Fruit fly (Drosophila melanogaster): ENCODE measurements around the gene CG11360.

CG11360 gene

DNA sequence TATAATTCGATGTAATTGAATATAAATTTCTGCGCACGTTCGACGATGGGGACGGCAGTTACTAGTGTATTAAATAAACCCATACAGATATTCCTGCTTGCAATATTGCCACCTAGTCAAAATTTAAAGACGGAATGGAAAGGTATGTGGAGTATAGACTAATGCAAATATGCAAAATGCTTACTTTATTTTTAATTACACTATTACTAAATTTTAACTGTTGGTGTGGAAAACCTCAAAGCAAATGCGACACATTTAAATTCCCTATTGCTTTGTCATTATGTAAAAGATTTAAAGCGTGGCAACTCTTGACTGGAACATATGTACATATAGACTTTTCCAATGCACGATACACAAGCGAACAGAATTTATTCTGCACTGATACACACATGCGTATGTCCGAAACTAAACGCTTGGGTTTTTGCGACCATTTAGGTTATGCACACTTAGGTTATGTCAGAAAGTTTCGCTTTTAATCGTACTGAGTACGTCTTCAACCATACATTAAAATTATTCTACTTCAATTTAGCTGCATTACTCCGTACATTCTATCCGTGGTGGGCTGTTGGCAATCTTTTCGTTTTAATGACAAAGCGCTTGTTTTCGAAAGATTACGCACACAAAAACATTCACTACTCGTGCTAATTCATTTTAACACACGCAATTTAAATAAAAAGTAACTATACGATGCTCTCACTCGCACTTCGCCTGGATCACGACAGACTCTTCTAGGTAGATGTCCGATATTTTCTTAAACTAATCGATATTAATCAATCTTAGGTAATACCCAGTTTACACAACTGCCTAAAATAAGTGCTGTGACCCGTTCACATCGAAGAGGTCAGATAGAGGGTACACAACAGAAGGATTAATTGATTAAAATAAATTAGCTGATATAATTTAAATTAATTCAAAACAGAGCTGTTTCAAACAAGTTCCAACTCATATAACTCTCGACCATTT lies 10.8 kb upstream of the CG11360 start, which contains the start of gene gw (continued):
- TF ChIP-seq CG18011 (GFP tag; optimal IDR thresholded peaks at IDR 0.05), result peak; percentile 73
- no peak for TF ChIP-seq yki (optimal IDR thresholded peaks at IDR 0.05)
- TF ChIP-seq Kr (GFP tag; optimal IDR thresholded peaks at IDR 0.05), result no peak
- TF ChIP-seq B-H1 (GFP tag; IDR thresholded peaks at IDR 0.05), result peak; percentile 42; the same call in 1 of the 3 replicates
- no peak for TF ChIP-seq gsb (GFP tag; IDR thresholded peaks at IDR 0.05)
- peak; percentile 84 for TF ChIP-seq CG4424 (GFP tag; optimal IDR thresholded peaks at IDR 0.05)
- no peak for TF ChIP-seq CG11247 (GFP tag; IDR thresholded peaks at IDR 0.05)
- TF ChIP-seq pum (GFP tag; optimal IDR thresholded peaks at IDR 0.05), result peak; percentile 58
- TF ChIP-seq CG10321 (GFP tag; IDR thresholded peaks at IDR 0.05), result peak; percentile 93
- peak; percentile 63 for TF ChIP-seq CG2116 (GFP tag; optimal IDR thresholded peaks at IDR 0.05)
- no peak for TF ChIP-seq Deaf1 (tag; optimal IDR thresholded peaks at IDR 0.05)
- TF ChIP-seq CG6854 (GFP tag; optimal IDR thresholded peaks at IDR 0.05), result peak; percentile 66
- TF ChIP-seq emc (GFP tag; optimal IDR thresholded peaks at IDR 0.05), result peak; percentile 62
- no peak for TF ChIP-seq sd (tag; optimal IDR thresholded peaks at IDR 0.05)
- TF ChIP-seq rib (GFP tag; IDR thresholded peaks at IDR 0.05), result peak; percentile 68
- peak; percentile 87 for TF ChIP-seq row (GFP tag; IDR thresholded peaks at IDR 0.05)
- TF ChIP-seq stwl (tag; optimal IDR thresholded peaks at IDR 0.05), result peak; percentile 18
- TF ChIP-seq croc (GFP tag; conservative IDR thresholded peaks at IDR 0.05), result peak; percentile 41; the same call in 1 of the 3 replicates
- TF ChIP-seq pzg (GFP tag; optimal IDR thresholded peaks at IDR 0.05), result peak; percentile 86
- peak in 1 of 2 experiments; percentile 54 for TF ChIP-seq crp (GFP tag; optimal IDR thresholded peaks at IDR 0.05)
- peak; percentile 75 for TF ChIP-seq lbe (GFP tag; optimal IDR thresholded peaks at IDR 0.05)
- peak; percentile 75 for TF ChIP-seq mam (GFP tag; optimal IDR thresholded peaks at IDR 0.05)
- peak; percentile 92 for TF ChIP-seq MESR4 (GFP tag; optimal IDR thresholded peaks at IDR 0.05)
- TF ChIP-seq CG34224 (GFP tag; IDR thresholded peaks at IDR 0.05; ENCODE audit: partially characterized antibody), result peak; percentile 20; the same call in 1 of the 3 replicates
- TF ChIP-seq chinmo (GFP tag; IDR thresholded peaks at IDR 0.05; ENCODE audit: partially characterized antibody), result no peak
- TF ChIP-seq luna (GFP tag; optimal IDR thresholded peaks at IDR 0.05), result peak; percentile 15
- TF ChIP-seq CG17328 (GFP tag; IDR thresholded peaks at IDR 0.05), result peak; percentile 72
- peak; percentile 75 for TF ChIP-seq CHES-1-like (GFP tag; optimal IDR thresholded peaks at IDR 0.05)
- TF ChIP-seq ab (GFP tag; optimal IDR thresholded peaks at IDR 0.05), result peak; percentile 11
- no peak for TF ChIP-seq z (GFP tag; IDR thresholded peaks at IDR 0.05)
- peak; percentile 80 for TF ChIP-seq Xrp1 (GFP tag; IDR thresholded peaks at IDR 0.05)
- peak; percentile 34 for TF ChIP-seq CG17186 (GFP tag; optimal IDR thresholded peaks at IDR 0.05)
- TF ChIP-seq tna (GFP tag; IDR thresholded peaks at IDR 0.05; ENCODE audit: partially characterized antibody), result no peak
- no peak; the same call in 2 of the 3 replicates for TF ChIP-seq dysf (GFP tag; IDR thresholded peaks at IDR 0.05)
- TF ChIP-seq CG30020 (tag; optimal IDR thresholded peaks at IDR 0.05), result peak; percentile 99
- peak; percentile 85 for TF ChIP-seq CG17359 (tag; optimal IDR thresholded peaks at IDR 0.05)
- TF ChIP-seq sens-2 (GFP tag; IDR thresholded peaks at IDR 0.05), result no peak
- no peak for TF ChIP-seq E2f1 (GFP tag; IDR thresholded peaks at IDR 0.05)
- no peak for TF ChIP-seq cas (GFP tag; IDR thresholded peaks at IDR 0.05)
- peak; percentile 75 for TF ChIP-seq eyg (GFP tag; optimal IDR thresholded peaks at IDR 0.05)
- TF ChIP-seq CG3163 (GFP tag; optimal IDR thresholded peaks at IDR 0.05), result peak; percentile 33
- no peak for TF ChIP-seq gsb-n (tag; optimal IDR thresholded peaks at IDR 0.05)
- no peak; the same call in 1 of the 2 replicates for TF ChIP-seq Nf-YA (GFP tag; IDR thresholded peaks at IDR 0.05)
- peak; percentile 54; the same call in 2 of the 3 replicates for TF ChIP-seq CG14860 (GFP tag; IDR thresholded peaks at IDR 0.05; ENCODE audit: partially characterized antibody)
- peak; percentile 83 for TF ChIP-seq CG1602 (GFP tag; optimal IDR thresholded peaks at IDR 0.05)
- TF ChIP-seq Hmr (GFP tag; optimal IDR thresholded peaks at IDR 0.05), result no peak
- no peak; the same call in 1 of the 2 replicates for TF ChIP-seq CG7372 (GFP tag; IDR thresholded peaks at IDR 0.05)
- TF ChIP-seq CG18262 (tag; optimal IDR thresholded peaks at IDR 0.05), result peak; percentile 80
